Fruit fly (Drosophila melanogaster): ENCODE data around the gene Btnd.

Gene Btnd

DNA sequence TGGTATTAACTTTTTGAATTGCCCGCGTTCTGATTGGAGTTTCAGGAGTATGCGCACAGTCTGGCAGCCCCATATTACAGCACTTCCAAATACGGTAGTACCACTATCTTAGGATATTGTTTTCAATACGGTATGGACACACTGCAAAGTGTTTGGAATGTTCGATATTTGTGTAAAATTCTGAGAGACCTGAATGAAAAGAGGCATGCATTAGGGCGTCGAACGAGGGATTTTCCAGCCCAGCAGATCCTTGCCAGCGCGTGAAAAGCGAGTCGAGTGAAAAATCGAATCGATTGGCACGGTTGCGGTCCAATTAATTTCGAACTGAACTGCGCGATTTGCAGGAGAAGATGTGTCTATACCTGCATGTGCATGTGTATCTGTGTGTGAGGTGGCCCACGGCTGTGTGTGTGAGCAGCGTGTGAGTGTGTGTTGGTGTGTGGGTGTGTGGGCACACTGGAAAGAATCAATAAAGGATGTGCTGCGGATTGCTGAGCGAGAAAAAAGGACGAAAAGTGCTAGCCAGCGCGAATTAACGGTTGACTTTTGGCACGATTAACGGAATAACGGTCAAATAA lies 6.4 kb upstream of the Btnd start, which contains the start of gene dtn:
Gene dtn, plus strand, starts transcription at position 176 of the 578 bp plus-strand sequence.
- no peak for TF ChIP-seq psq (GFP tag; optimal IDR thresholded peaks at IDR 0.05)
- TF ChIP-seq usp (GFP tag; optimal IDR thresholded peaks at IDR 0.05), result no peak
- TF ChIP-seq Rel (GFP tag; optimal IDR thresholded peaks at IDR 0.05), result no peak
- TF ChIP-seq Rel (tag; optimal IDR thresholded peaks at IDR 0.05), result no peak
- TF ChIP-seq HLH106 (tag; optimal IDR thresholded peaks at IDR 0.05), result no peak
- TF ChIP-seq dsf (GFP tag; optimal IDR thresholded peaks at IDR 0.05; ENCODE audit: borderline replicate concordance), result no peak
- TF ChIP-seq N (GFP tag; optimal IDR thresholded peaks at IDR 0.05), result peak; percentile 70
- no peak for TF ChIP-seq Hr78 (GFP tag; optimal IDR thresholded peaks at IDR 0.05)
- TF ChIP-seq Sp1 (GFP tag; optimal IDR thresholded peaks at IDR 0.05), result no peak
- no peak for TF ChIP-seq lola (GFP tag; optimal IDR thresholded peaks at IDR 0.05)

DNA sequence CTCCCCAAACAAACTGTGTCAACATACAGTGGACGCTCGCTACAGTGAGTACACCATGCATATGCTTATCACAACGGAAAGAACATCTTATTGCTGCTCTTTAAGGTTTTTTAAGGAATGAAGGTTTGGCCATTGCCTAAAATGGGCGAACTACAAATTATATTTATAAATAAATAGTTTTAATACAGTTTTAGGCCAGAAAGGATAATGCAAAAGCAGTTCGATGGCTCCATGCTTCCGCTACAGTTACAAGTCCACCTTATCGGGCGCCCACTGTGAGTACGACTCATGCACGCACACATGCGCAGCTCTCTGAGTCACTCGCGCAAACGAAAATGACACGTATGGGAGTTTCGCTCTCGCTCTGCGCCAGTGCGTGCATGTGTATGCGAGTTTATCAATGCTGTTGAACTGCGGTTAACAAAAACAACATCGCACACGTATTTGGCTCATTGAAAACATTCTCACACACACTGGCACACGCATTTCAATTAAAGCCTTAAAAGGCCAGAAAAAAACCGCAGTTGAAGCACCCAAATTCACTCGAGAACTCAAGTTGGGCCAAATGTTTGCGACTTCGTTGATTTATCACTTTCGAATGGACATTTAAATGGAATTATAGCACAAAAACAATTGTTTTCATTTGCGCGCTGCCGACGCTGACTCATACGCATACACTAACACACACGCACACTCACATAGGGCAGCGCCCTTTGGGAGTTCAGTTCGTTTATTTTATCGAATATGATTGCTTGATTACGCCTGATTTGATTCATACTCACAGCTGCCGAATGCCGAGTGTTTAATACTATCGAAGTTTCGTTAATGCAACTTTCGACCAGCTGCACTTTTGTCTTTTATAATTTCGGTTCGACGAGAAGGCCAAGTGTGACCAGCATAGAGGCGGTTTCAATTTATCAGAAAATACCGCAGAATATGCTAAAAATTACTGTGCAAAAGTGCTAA lies 5.4 kb upstream of the Btnd start, which contains the start of gene sqh:
Gene sqh, minus strand, starts transcription at position 916 of the 966 bp plus-strand sequence.
- TF ChIP-seq Dfd (GFP tag; optimal IDR thresholded peaks at IDR 0.05) (no peak), foxo (GFP tag; optimal IDR thresholded peaks at IDR 0.05) (peak in 1 of 2 experiments; percentile 91), sv (GFP tag; optimal IDR thresholded peaks at IDR 0.05) (peak; percentile 81), Hnf4 (GFP tag; optimal IDR thresholded peaks at IDR 0.05) (peak; percentile 82), Jra (GFP tag; optimal IDR thresholded peaks at IDR 0.05) (peak; percentile 97), ey (GFP tag; optimal IDR thresholded peaks at IDR 0.05) (peak; percentile 82), fru (GFP tag; optimal IDR thresholded peaks at IDR 0.05) (peak; percentile 82), Rel (GFP tag; optimal IDR thresholded peaks at IDR 0.05) (peak; percentile 79), Rel (tag; optimal IDR thresholded peaks at IDR 0.05) (peak; percentile 70), CG9705 (GFP tag; optimal IDR thresholded peaks at IDR 0.05) (peak; percentile 85), pan (optimal IDR thresholded peaks at IDR 0.05) (no peak), N (GFP tag; optimal IDR thresholded peaks at IDR 0.05) (peak; percentile 26), Hr83 (GFP tag; optimal IDR thresholded peaks at IDR 0.05; ENCODE audit: poor library complexity, severe bottlenecking) (peak; percentile 66), brk (GFP tag; optimal IDR thresholded peaks at IDR 0.05) (peak; percentile 84), Abd-B (GFP tag; optimal IDR thresholded peaks at IDR 0.05) (no peak), woc (GFP tag; optimal IDR thresholded peaks at IDR 0.05) (peak; percentile 90), psq (GFP tag; optimal IDR thresholded peaks at IDR 0.05) (peak; percentile 85), sage (GFP tag; optimal IDR thresholded peaks at IDR 0.05) (peak; percentile 83), Vsx2 (GFP tag; optimal IDR thresholded peaks at IDR 0.05; ENCODE audit: partially characterized antibody) (no peak), rgr (GFP tag; optimal IDR thresholded peaks at IDR 0.05) (peak; percentile 89), GATAd (GFP tag; optimal IDR thresholded peaks at IDR 0.05) (no peak), CrebA (GFP tag; optimal IDR thresholded peaks at IDR 0.05; ENCODE audit: borderline replicate concordance) (no peak), Mio (GFP tag; optimal IDR thresholded peaks at IDR 0.05) (peak; percentile 33), h (GFP tag; optimal IDR thresholded peaks at IDR 0.05) (peak; percentile 88), CG32264 (GFP tag; optimal IDR thresholded peaks at IDR 0.05) (peak; percentile 45), usp (GFP tag; optimal IDR thresholded peaks at IDR 0.05) (no peak), tai (GFP tag; optimal IDR thresholded peaks at IDR 0.05) (no peak), dsf (GFP tag; optimal IDR thresholded peaks at IDR 0.05; ENCODE audit: borderline replicate concordance) (no peak), Dif (GFP tag; optimal IDR thresholded peaks at IDR 0.05; ENCODE audit: partially characterized antibody) (peak; percentile 24), Sp1 (GFP tag; optimal IDR thresholded peaks at IDR 0.05) (peak; percentile 91), dl (GFP tag; optimal IDR thresholded peaks at IDR 0.05; ENCODE audit: insufficient read depth in 1 of 2, partially characterized antibody in 2 of 2) (no peak), dmrt93B (GFP tag; optimal IDR thresholded peaks at IDR 0.05) (peak; percentile 83), OdsH (GFP tag; optimal IDR thresholded peaks at IDR 0.05) (peak; percentile 90), Myc (optimal IDR thresholded peaks at IDR 0.05) (no peak), br (GFP tag; optimal IDR thresholded peaks at IDR 0.05) (peak; percentile 84), lola (GFP tag; optimal IDR thresholded peaks at IDR 0.05) (no peak), jim (GFP tag; optimal IDR thresholded peaks at IDR 0.05) (peak; percentile 27), Hr78 (GFP tag; optimal IDR thresholded peaks at IDR 0.05) (no peak), HLH106 (tag; optimal IDR thresholded peaks at IDR 0.05) (peak; percentile 90)

Measured in whole organism, wandering third instar larva.